Fruit fly (Drosophila melanogaster): ENCODE data around the gene cactin.

cactin gene

DNA sequence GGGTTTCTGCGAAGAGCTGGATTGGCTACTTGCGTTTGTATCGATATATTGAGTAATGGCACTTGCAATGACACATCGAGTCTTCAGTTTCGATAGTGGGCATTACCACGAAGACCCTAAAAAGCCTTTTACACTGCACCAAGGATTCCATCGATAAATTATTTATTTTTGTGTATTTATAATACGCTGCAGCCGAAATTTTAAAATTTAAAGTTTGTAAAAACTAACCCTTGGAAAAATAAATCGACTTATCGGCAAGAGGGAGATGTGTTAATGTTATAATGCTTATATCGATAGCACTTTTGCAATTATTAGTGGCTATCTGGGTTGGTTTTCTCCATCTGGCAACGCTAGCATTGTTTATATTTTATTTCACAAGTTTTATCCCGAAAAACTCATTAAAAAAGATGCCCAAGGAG is at the start of gene cactin, which contains the start of gene Pp4-19C:
Gene cactin (plus strand): TSS at position 323 of the 419 bp plus-strand sequence.
Gene Pp4-19C (minus strand): TSS at position 256 of the 419 bp plus-strand sequence.
- TF ChIP-seq lola (GFP tag; optimal IDR thresholded peaks at IDR 0.05) (no peak), Abd-B (GFP tag; optimal IDR thresholded peaks at IDR 0.05) (no peak), usp (GFP tag; optimal IDR thresholded peaks at IDR 0.05) (no peak), psq (GFP tag; optimal IDR thresholded peaks at IDR 0.05) (peak; percentile 12), dl (GFP tag; optimal IDR thresholded peaks at IDR 0.05; ENCODE audit: insufficient read depth in 1 of 2, partially characterized antibody in 2 of 2) (no peak), Dif (GFP tag; optimal IDR thresholded peaks at IDR 0.05; ENCODE audit: partially characterized antibody) (no peak), Hr78 (GFP tag; optimal IDR thresholded peaks at IDR 0.05) (no peak), dsf (GFP tag; optimal IDR thresholded peaks at IDR 0.05; ENCODE audit: borderline replicate concordance) (no peak), Hnf4 (GFP tag; optimal IDR thresholded peaks at IDR 0.05) (no peak), sv (GFP tag; optimal IDR thresholded peaks at IDR 0.05) (no peak), brk (GFP tag; optimal IDR thresholded peaks at IDR 0.05) (no peak), Jra (GFP tag; optimal IDR thresholded peaks at IDR 0.05) (no peak), Sp1 (GFP tag; optimal IDR thresholded peaks at IDR 0.05) (no peak), h (GFP tag; optimal IDR thresholded peaks at IDR 0.05) (peak; percentile 47), ey (GFP tag; optimal IDR thresholded peaks at IDR 0.05) (peak; percentile 40), jim (GFP tag; optimal IDR thresholded peaks at IDR 0.05) (no peak), Myc (optimal IDR thresholded peaks at IDR 0.05) (no peak), Mio (GFP tag; optimal IDR thresholded peaks at IDR 0.05) (no peak), tai (GFP tag; optimal IDR thresholded peaks at IDR 0.05) (no peak), OdsH (GFP tag; optimal IDR thresholded peaks at IDR 0.05) (no peak), pan (optimal IDR thresholded peaks at IDR 0.05) (no peak), N (GFP tag; optimal IDR thresholded peaks at IDR 0.05) (no peak), foxo (GFP tag; optimal IDR thresholded peaks at IDR 0.05) (peak in 1 of 2 experiments; percentile 36), woc (GFP tag; optimal IDR thresholded peaks at IDR 0.05) (no peak), br (GFP tag; optimal IDR thresholded peaks at IDR 0.05) (no peak), Hr83 (GFP tag; optimal IDR thresholded peaks at IDR 0.05; ENCODE audit: poor library complexity, severe bottlenecking) (no peak), CG9705 (GFP tag; optimal IDR thresholded peaks at IDR 0.05) (no peak), CG32264 (GFP tag; optimal IDR thresholded peaks at IDR 0.05) (no peak), sage (GFP tag; optimal IDR thresholded peaks at IDR 0.05) (no peak), rgr (GFP tag; optimal IDR thresholded peaks at IDR 0.05) (peak; percentile 40), HLH106 (tag; optimal IDR thresholded peaks at IDR 0.05) (no peak), dmrt93B (GFP tag; optimal IDR thresholded peaks at IDR 0.05) (no peak), CrebA (GFP tag; optimal IDR thresholded peaks at IDR 0.05; ENCODE audit: borderline replicate concordance) (no peak), Dfd (GFP tag; optimal IDR thresholded peaks at IDR 0.05) (no peak), GATAd (GFP tag; optimal IDR thresholded peaks at IDR 0.05) (no peak), Vsx2 (GFP tag; optimal IDR thresholded peaks at IDR 0.05; ENCODE audit: partially characterized antibody) (no peak), Rel (GFP tag; optimal IDR thresholded peaks at IDR 0.05) (no peak), Rel (tag; optimal IDR thresholded peaks at IDR 0.05) (no peak), fru (GFP tag; optimal IDR thresholded peaks at IDR 0.05) (no peak)

dm6 chrX:20376422-20376821 is 47.4 kb upstream of the cactin start, which contains the start of gene CG12679:
Gene CG12679 (minus strand): TSS chrX:20376522.
- TF ChIP-seq Hnf4 (GFP tag; optimal IDR thresholded peaks at IDR 0.05) (no peak), Myc (optimal IDR thresholded peaks at IDR 0.05) (no peak), OdsH (GFP tag; optimal IDR thresholded peaks at IDR 0.05) (no peak), dmrt93B (GFP tag; optimal IDR thresholded peaks at IDR 0.05) (no peak), h (GFP tag; optimal IDR thresholded peaks at IDR 0.05) (no peak), GATAd (GFP tag; optimal IDR thresholded peaks at IDR 0.05) (no peak), pan (optimal IDR thresholded peaks at IDR 0.05) (no peak), Hr83 (GFP tag; optimal IDR thresholded peaks at IDR 0.05; ENCODE audit: poor library complexity, severe bottlenecking) (no peak), fru (GFP tag; optimal IDR thresholded peaks at IDR 0.05) (no peak), psq (GFP tag; optimal IDR thresholded peaks at IDR 0.05) (no peak), brk (GFP tag; optimal IDR thresholded peaks at IDR 0.05) (no peak), ey (GFP tag; optimal IDR thresholded peaks at IDR 0.05) (no peak), Jra (GFP tag; optimal IDR thresholded peaks at IDR 0.05) (no peak), Mio (GFP tag; optimal IDR thresholded peaks at IDR 0.05) (no peak), sage (GFP tag; optimal IDR thresholded peaks at IDR 0.05) (no peak), jim (GFP tag; optimal IDR thresholded peaks at IDR 0.05) (no peak), br (GFP tag; optimal IDR thresholded peaks at IDR 0.05) (no peak), foxo (GFP tag; optimal IDR thresholded peaks at IDR 0.05) (no peak), usp (GFP tag; optimal IDR thresholded peaks at IDR 0.05) (no peak)
